Worm (Caenorhabditis elegans) whole organism, L4/young adult: ENCODE results near the gene F09F9.5.

Experiments
- dao-5 ChIP-seq: sonication (generic microtip); optimal IDR thresholded peaks from 2 replicates; lab custom pipeline; 2016; ENCODE audit warnings: missing genotype, missing genetic modification characterization, moderate library complexity, missing compliant biosample characterization
- him-1 ChIP-seq: sonication (generic microtip); optimal IDR thresholded peaks from 2 replicates; lab custom pipeline; 2016; ENCODE audit warnings: missing genotype, missing genetic modification reagents, missing genetic modification characterization, missing compliant biosample characterization

DNA sequence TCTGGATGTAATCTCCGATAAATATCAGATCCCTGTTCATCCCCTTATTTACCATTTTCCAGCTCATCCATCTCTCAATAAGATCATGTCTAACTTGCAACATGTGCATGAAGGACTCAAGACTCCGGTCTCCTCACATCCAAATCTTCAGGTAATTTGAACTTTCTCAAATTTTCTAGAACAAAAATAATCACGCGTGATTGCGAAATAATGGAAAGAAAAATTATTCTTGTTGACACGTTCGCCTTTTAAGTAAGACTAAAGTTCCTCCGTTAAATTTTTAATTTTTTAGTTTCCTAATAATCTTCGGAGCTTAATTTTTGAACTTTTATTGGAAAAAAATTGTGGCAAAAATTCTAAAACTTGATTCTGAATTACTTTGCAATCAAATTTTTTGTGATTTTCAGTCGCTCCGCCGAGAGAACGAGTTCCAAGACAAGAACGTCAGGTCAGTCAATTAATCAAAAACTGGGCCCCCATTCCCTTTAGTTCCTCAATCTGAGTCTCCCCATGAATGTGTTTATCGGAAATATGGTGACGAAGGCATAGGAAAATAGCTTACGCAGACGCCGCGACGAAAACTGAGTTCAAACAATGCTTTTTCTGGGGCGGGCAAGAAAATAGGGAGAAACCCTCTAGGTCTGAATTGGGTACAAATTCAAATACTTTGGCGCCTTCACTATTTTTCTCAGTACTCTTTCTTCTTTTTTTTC is 19.9 kb downstream of the F09F9.5 start:
- no peak for TF ChIP-seq dao-5 (tag; lab: Kevin White, UChicago)
- TF ChIP-seq him-1: peak; percentile 29
